Worm (Caenorhabditis elegans): Measurements from ENCODE around the gene F36D3.16.
A peak's percentile ranks its signal among the peaks of the same experiment; 100 is the strongest.

The F36D3.16 gene

DNA sequence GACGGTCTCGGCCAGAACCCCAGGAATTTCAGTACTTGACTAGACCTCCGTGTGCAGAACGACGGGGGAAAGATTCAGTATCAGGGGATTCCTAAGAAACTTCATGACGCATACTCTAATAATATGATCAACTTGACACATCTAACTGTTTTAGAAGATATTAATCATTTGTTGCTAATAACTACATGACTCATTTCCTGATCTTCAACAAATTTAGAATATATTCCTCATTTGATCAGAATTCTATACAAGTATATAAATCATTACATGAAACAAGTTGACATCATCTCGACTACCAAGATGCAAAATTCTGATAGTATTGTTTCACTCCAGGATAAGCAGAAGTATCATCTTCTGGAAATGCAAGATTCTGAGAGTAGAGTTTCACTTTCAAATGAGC lies 7.3 kb downstream of the F36D3.16 start, which contains the start of gene Y32B12B.8:
Gene Y32B12B.8 (plus strand): TSS at position 301 of the 400 bp plus-strand sequence.
- TF ChIP-seq elt-3 (tag; optimal IDR thresholded peaks at IDR 0.05) (no peak), nhr-85 (tag) (no peak), ztf-11 (tag; optimal IDR thresholded peaks at IDR 0.05) (no peak), skn-1 (tag; optimal IDR thresholded peaks at IDR 0.05) (no peak), unc-62 (GFP tag; optimal IDR thresholded peaks at IDR 0.05) (no peak)

ce11 chrV:16536701-16537100 lies 8.8 kb downstream of the F36D3.16 start, which contains the start of gene Y32B12B.1:
TSS of gene Y32B12B.1 (plus strand) at chrV:16537001.
- no peak for TF ChIP-seq blmp-1 (tag; optimal IDR thresholded peaks at IDR 0.05)

- TF ChIP-seq zip-4 (GFP tag; optimal IDR thresholded peaks at IDR 0.05) = peak; percentile 7
- TF ChIP-seq lsy-2 (tag; optimal IDR thresholded peaks at IDR 0.05) = peak; percentile 96 to 98
- TF ChIP-seq dpl-1 (GFP tag; optimal IDR thresholded peaks at IDR 0.05) = peak; percentile 77 to 87 (median 84)
- TF ChIP-seq pax-3 (tag; optimal IDR thresholded peaks at IDR 0.05) = peak; percentile 49
- peak; percentile 85 for TF ChIP-seq nhr-47 (tag; optimal IDR thresholded peaks at IDR 0.05)
- TF ChIP-seq tbx-2 (tag; optimal IDR thresholded peaks at IDR 0.05) = peak; percentile 65
- TF ChIP-seq dsc-1 (tag; optimal IDR thresholded peaks at IDR 0.05) = peak; percentile 58
- peak; percentile 62 for TF ChIP-seq nhr-90 (tag; optimal IDR thresholded peaks at IDR 0.05; ENCODE audit: poor library complexity)
- TF ChIP-seq xbp-1 (tag; optimal IDR thresholded peaks at IDR 0.05) = peak; percentile 47
- peak; percentile 19 for TF ChIP-seq sup-37 (GFP tag; optimal IDR thresholded peaks at IDR 0.05)
- TF ChIP-seq swsn-7 (tag; optimal IDR thresholded peaks at IDR 0.05) = peak; percentile 51
- TF ChIP-seq isw-1 (GFP tag; IDR thresholded peaks at IDR 0.05) = peak; percentile 42; the same call in 1 of the 2 replicates
- peak; percentile 65 for TF ChIP-seq egl-13 (tag; optimal IDR thresholded peaks at IDR 0.05)
- no peak for TF ChIP-seq mep-1 (tag; optimal IDR thresholded peaks at IDR 0.05)
- peak in 1 of 2 experiments; percentile 31 for TF ChIP-seq ztf-11 (tag; optimal IDR thresholded peaks at IDR 0.05)
- TF ChIP-seq efl-1 (optimal IDR thresholded peaks at IDR 0.05) = peak; percentile 78 to 85
- TF ChIP-seq efl-1 (GFP tag; optimal IDR thresholded peaks at IDR 0.05 in 1 of 2) = peak; percentile 85 to 98
- TF ChIP-seq F16B12.6 (tag; optimal IDR thresholded peaks at IDR 0.05) = peak; percentile 88
- peak; percentile 73 to 89 for TF ChIP-seq lin-35 (GFP tag; optimal IDR thresholded peaks at IDR 0.05)
- TF ChIP-seq vab-15 (tag; optimal IDR thresholded peaks at IDR 0.05) = no peak
- peak; percentile 74 for TF ChIP-seq unc-86 (tag; optimal IDR thresholded peaks at IDR 0.05)
- 0 out of 2 replicates have a peak, but pooled peaks have one; percentile 49 for TF ChIP-seq grh-1 (GFP tag; IDR thresholded peaks at IDR 0.05)
- peak; percentile 77 for TF ChIP-seq nhr-71 (tag; optimal IDR thresholded peaks at IDR 0.05)
- no peak for TF ChIP-seq C34B4.2 (tag; optimal IDR thresholded peaks at IDR 0.05)
- peak; percentile 38 for TF ChIP-seq fkh-4 (tag; optimal IDR thresholded peaks at IDR 0.05; ENCODE audit: borderline replicate concordance)
- TF ChIP-seq mab-9 (GFP tag; IDR thresholded peaks at IDR 0.05) = 0 out of 2 replicates have a peak, but pooled peaks have one; percentile 61
- TF ChIP-seq pag-3 (tag; optimal IDR thresholded peaks at IDR 0.05; ENCODE audit: borderline replicate concordance, insufficient read depth) = no peak
- TF ChIP-seq efl-3 (GFP tag; optimal IDR thresholded peaks at IDR 0.05) = no peak
- peak; percentile 68 for TF ChIP-seq snu-23 (GFP tag; optimal IDR thresholded peaks at IDR 0.05)
- no peak for TF ChIP-seq ceh-88 (GFP tag; IDR thresholded peaks at IDR 0.05)
- TF ChIP-seq elt-2 (tag; optimal IDR thresholded peaks at IDR 0.05) = peak; percentile 38
- TF ChIP-seq lin-39 (tag; optimal IDR thresholded peaks at IDR 0.05) = peak; percentile 38
- peak; percentile 66 for TF ChIP-seq ceh-90 (tag; optimal IDR thresholded peaks at IDR 0.05)
- TF ChIP-seq irx-1 (tag; optimal IDR thresholded peaks at IDR 0.05) = peak; percentile 47
- TF ChIP-seq skn-1 (tag; optimal IDR thresholded peaks at IDR 0.05) = peak; percentile 6
- peak; percentile 58 for TF ChIP-seq unc-98 (GFP tag; IDR thresholded peaks at IDR 0.05)
- peak in 1 of 2 experiments; percentile 20 for TF ChIP-seq mdl-1 (tag; optimal IDR thresholded peaks at IDR 0.05)
- TF ChIP-seq nhr-20 (tag; optimal IDR thresholded peaks at IDR 0.05) = peak; percentile 64
- peak; percentile 38 for TF ChIP-seq fkh-8 (tag; optimal IDR thresholded peaks at IDR 0.05)
- peak in 1 of 6 experiments; percentile 4 for TF ChIP-seq elt-3 (tag; optimal IDR thresholded peaks at IDR 0.05)
- TF ChIP-seq nhr-85 (tag) = peak; percentile 82
- TF ChIP-seq ceh-82 (tag; optimal IDR thresholded peaks at IDR 0.05) = peak; percentile 43 to 56 (median 45)
- peak; percentile 63 for TF ChIP-seq snpc-4 (tag; optimal IDR thresholded peaks at IDR 0.05)
- peak; percentile 8 for TF ChIP-seq unc-130 (tag; optimal IDR thresholded peaks at IDR 0.05)
Observed at ce11 chrV:16537908-16538446, 10.1 kb downstream of the F36D3.16 start, which contains the start of gene Y32B12B.2. TSS of gene Y32B12B.2 (plus strand) at chrV:16538396.

All from whole organism, L1 larva.